Worm (Caenorhabditis elegans) whole organism, L3 larva: ENCODE results near the gene sri-42.

Experiments
- ama-1 ChIP-seq: fragments of 150-350 bp; optimal IDR thresholded peaks from 2 replicates; lab custom pipeline; 2018
- fos-1 ChIP-seq: fragments of 150-350 bp; optimal IDR thresholded peaks from 2 replicates; lab custom pipeline; 2014; ENCODE audit warnings: missing biosample characterization, missing genetic modification characterization
- lsy-12 ChIP-seq: sonication (generic microtip); optimal IDR thresholded peaks from 2 replicates; lab custom pipeline; 2016; ENCODE audit warnings: mild to moderate bottlenecking, missing genetic modification characterization, missing compliant biosample characterization
- mdl-1 ChIP-seq: fragments of 150-350 bp; optimal IDR thresholded peaks from 2 replicates; lab custom pipeline; 2014; ENCODE audit warnings: missing biosample characterization, missing genetic modification characterization
- nhr-12 ChIP-seq: fragments of 150-350 bp; optimal IDR thresholded peaks from 2 replicates; lab custom pipeline; 2014; ENCODE audit warnings: missing biosample characterization, missing genetic modification characterization
- nhr-237 ChIP-seq: fragments of 150-350 bp; optimal IDR thresholded peaks from 2 replicates; lab custom pipeline; 2014; ENCODE audit warnings: missing biosample characterization, missing genetic modification characterization
- nhr-77 ChIP-seq: fragments of 150-350 bp; optimal IDR thresholded peaks from 2 replicates; lab custom pipeline; 2014; ENCODE audit warnings: missing biosample characterization, missing genetic modification characterization
- pha-4 ChIP-seq: fragments of 150-350 bp; optimal IDR thresholded peaks from 2 replicates; lab custom pipeline; 2014; ENCODE audit warnings: missing biosample characterization, missing genetic modification reagents, missing genetic modification characterization
- unc-39 ChIP-seq: sonication (generic microtip); optimal IDR thresholded peaks from 4 replicates; lab custom pipeline; 2017; ENCODE audit warnings: missing biosample characterization, missing genetic modification characterization
- unc-62 ChIP-seq: fragments of 150-350 bp; sonication (generic microtip); optimal IDR thresholded peaks from 4 replicates; lab custom pipeline; 2014; ENCODE audit warnings: missing biosample characterization, missing genetic modification reagents, missing genetic modification characterization
- zag-1 ChIP-seq: fragments of 150-350 bp; optimal IDR thresholded peaks from 2 replicates; lab custom pipeline; 2014; ENCODE audit warnings: missing biosample characterization, missing genetic modification characterization
- ztf-4 ChIP-seq: fragments of 150-350 bp; optimal IDR thresholded peaks from 2 replicates; lab custom pipeline; 2014; ENCODE audit warnings: missing biosample characterization, missing genetic modification characterization

DNA sequence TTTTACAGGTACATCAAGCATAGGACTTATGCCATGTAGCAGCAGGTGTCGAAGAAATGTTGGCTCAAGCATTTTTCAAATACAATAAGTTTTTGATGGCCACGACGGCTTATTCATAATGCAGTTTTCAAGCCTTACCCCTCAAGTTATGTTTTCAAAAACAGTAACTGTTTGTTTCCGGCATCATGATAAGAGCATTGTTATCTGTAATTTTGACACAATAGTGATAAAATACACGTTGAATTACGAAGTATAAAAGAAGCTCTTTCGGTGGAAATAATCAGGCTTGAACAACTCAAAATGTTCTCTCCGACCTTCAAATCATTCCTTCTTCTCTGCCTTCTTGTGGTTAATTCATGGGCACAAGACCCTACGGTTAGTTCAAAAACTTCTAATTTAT is 40.7 kb downstream of the sri-42 start, which contains the start of gene clec-121:
- TF ChIP-seq ztf-4 (tag; lab: Kevin White, UChicago) (no peak), zag-1 (tag; lab: Kevin White, UChicago) (no peak), ama-1 (lab: Kevin White, UChicago) (no peak), nhr-237 (tag; lab: Kevin White, UChicago) (no peak), pha-4 (tag; lab: Kevin White, UChicago) (no peak), mdl-1 (no peak), unc-39 (tag; lab: Kevin White, UChicago) (no peak), unc-62 (GFP tag; lab: Kevin White, UChicago) (no peak), fos-1 (no peak), nhr-12 (tag; lab: Kevin White, UChicago) (no peak), nhr-77 (tag; lab: Kevin White, UChicago) (no peak), lsy-12 (tag; lab: Kevin White, UChicago) (no peak)
